Worm (Caenorhabditis elegans) whole organism, mixed stage, embryonic: ENCODE data around the gene F07G11.4.

Source experiments
- ceh-43 ChIP-seq: fragments of 200-800 bp; sonication (Bioruptor generic); optimal IDR thresholded peaks from 2 replicates; lab custom pipeline; 2018; ENCODE audit warnings: mild to moderate bottlenecking, missing genetic modification characterization, moderate library complexity, missing compliant biosample characterization
- lsy-2 ChIP-seq: fragments of 150-350 bp; optimal IDR thresholded peaks from 2 replicates; lab custom pipeline; 2014; ENCODE audit warnings: missing biosample characterization, missing genetic modification characterization
- pha-4 ChIP-seq: fragments of 150-350 bp; optimal IDR thresholded peaks from 2 replicates; lab custom pipeline; 2018; ENCODE audit warnings: missing biosample characterization, missing genetic modification reagents, missing genetic modification characterization
- snpc-4 ChIP-seq: fragments of 150-350 bp; optimal IDR thresholded peaks from 2 replicates; lab custom pipeline; 2014; ENCODE audit warnings: missing biosample characterization, missing genetic modification characterization

ce11 chrV:7266021-7266420 lies 29.1 kb downstream of the F07G11.4 start, which contains the start of gene C13A2.7:
- TF ChIP-seq snpc-4 (tag; lab: Kevin White, UChicago): no peak
- no peak for TF ChIP-seq lsy-2 (tag; lab: Kevin White, UChicago)
- no peak for TF ChIP-seq pha-4 (tag; lab: Kevin White, UChicago)
- no peak for TF ChIP-seq ceh-43 (GFP tag; lab: Kevin White, UChicago)
